Worm (Caenorhabditis elegans) whole organism, mixed stage, embryonic: ENCODE results near the gene C46C2.2.

Experiments used
- bed-3 ChIP-seq: fragments of 200-800 bp; sonication (Bioruptor generic); optimal IDR thresholded peaks from 3 replicates; lab custom pipeline; 2018; ENCODE audit warnings: mild to moderate bottlenecking, missing genetic modification characterization, moderate library complexity, missing compliant biosample characterization
- blmp-1 ChIP-seq: fragments of 150-350 bp; optimal IDR thresholded peaks from 2 replicates; lab custom pipeline; 2014; ENCODE audit warnings: missing biosample characterization, missing genetic modification characterization
- ceh-39 ChIP-seq: fragments of 150-350 bp; optimal IDR thresholded peaks from 2 replicates; lab custom pipeline; 2014; ENCODE audit warnings: missing biosample characterization, missing genetic modification characterization
- ceh-43 ChIP-seq: fragments of 200-800 bp; sonication (Bioruptor generic); optimal IDR thresholded peaks from 2 replicates; lab custom pipeline; 2018; ENCODE audit warnings: mild to moderate bottlenecking, missing genetic modification characterization, moderate library complexity, missing compliant biosample characterization
- ceh-83 ChIP-seq: fragments of 200-800 bp; sonication (Bioruptor generic); optimal IDR thresholded peaks from 2 replicates; lab custom pipeline; 2018; ENCODE audit warnings: mild to moderate bottlenecking, missing genetic modification characterization, missing compliant biosample characterization
- ces-1 ChIP-seq: fragments of 150-350 bp; optimal IDR thresholded peaks from 2 replicates; lab custom pipeline; 2014; ENCODE audit warnings: missing biosample characterization, missing genetic modification reagents, missing genetic modification characterization
- cnd-1 ChIP-seq: fragments of 200-800 bp; sonication (Bioruptor generic); optimal IDR thresholded peaks from 2 replicates; lab custom pipeline; 2018; ENCODE audit warnings: mild to moderate bottlenecking, missing genetic modification characterization, missing compliant biosample characterization
- drap-1 ChIP-seq: fragments of 200-800 bp; sonication (Bioruptor generic); optimal IDR thresholded peaks from 3 replicates; lab custom pipeline; 2018; ENCODE audit warnings: mild to moderate bottlenecking, missing genetic modification characterization, missing compliant biosample characterization
- elt-1 ChIP-seq: sonication (generic microtip); optimal IDR thresholded peaks from 2 replicates; lab custom pipeline; 2017; ENCODE audit warnings: missing genetic modification characterization, mild to moderate bottlenecking, missing compliant biosample characterization, antibody characterized with exemption, moderate library complexity, borderline replicate concordance; ENCODE audit not compliant: insufficient read depth
- elt-3 ChIP-seq: fragments of 150-350 bp; optimal IDR thresholded peaks from 2 replicates; lab custom pipeline; 2014; ENCODE audit warnings: missing biosample characterization, missing genetic modification characterization
- flh-1 ChIP-seq: fragments of 200-800 bp; sonication (Bioruptor generic); optimal IDR thresholded peaks from 2 replicates; lab custom pipeline; 2018; ENCODE audit warnings: mild to moderate bottlenecking, missing genetic modification characterization, moderate library complexity, missing compliant biosample characterization
- ham-2 ChIP-seq: fragments of 200-800 bp; sonication (Bioruptor generic); optimal IDR thresholded peaks from 2 replicates; lab custom pipeline; 2018; ENCODE audit warnings: mild to moderate bottlenecking, missing genetic modification characterization, missing compliant biosample characterization
- hlh-1 ChIP-seq: fragments of 150-350 bp; optimal IDR thresholded peaks from 2 replicates; lab custom pipeline; 2014; ENCODE audit warnings: missing biosample characterization, missing genetic modification reagents, missing genetic modification characterization
- lin-13 ChIP-seq: fragments of 150-350 bp; optimal IDR thresholded peaks from 2 replicates; lab custom pipeline; 2014; ENCODE audit warnings: missing biosample characterization, missing genetic modification characterization
- lin-32 ChIP-seq: fragments of 200-800 bp; sonication (Bioruptor generic); optimal IDR thresholded peaks from 2 replicates; lab custom pipeline; 2018; ENCODE audit warnings: mild to moderate bottlenecking, missing genetic modification characterization, missing compliant biosample characterization
- lsy-2 ChIP-seq: fragments of 150-350 bp; optimal IDR thresholded peaks from 2 replicates; lab custom pipeline; 2014; ENCODE audit warnings: missing biosample characterization, missing genetic modification characterization
- mab-5 ChIP-seq: fragments of 150-350 bp; optimal IDR thresholded peaks from 2 replicates; lab custom pipeline; 2014; ENCODE audit warnings: missing biosample characterization, missing genetic modification characterization
- mep-1 ChIP-seq: fragments of 150-350 bp; optimal IDR thresholded peaks from 2 replicates; lab custom pipeline; 2017; ENCODE audit warnings: missing biosample characterization, missing genetic modification reagents, missing genetic modification characterization, inconsistent platforms
- mls-2 ChIP-seq: sonication (generic microtip); optimal IDR thresholded peaks from 2 replicates; lab custom pipeline; 2016; ENCODE audit warnings: mild to moderate bottlenecking, missing genetic modification characterization, moderate library complexity, missing compliant biosample characterization
- nhr-12 ChIP-seq: fragments of 150-350 bp; optimal IDR thresholded peaks from 2 replicates; lab custom pipeline; 2014; ENCODE audit warnings: missing biosample characterization, missing genetic modification characterization
- nhr-2 ChIP-seq: fragments of 150-350 bp; optimal IDR thresholded peaks from 2 replicates; lab custom pipeline; 2014; ENCODE audit warnings: missing biosample characterization, missing genetic modification characterization
- nhr-237 ChIP-seq: fragments of 150-350 bp; optimal IDR thresholded peaks from 2 replicates; lab custom pipeline; 2014; ENCODE audit warnings: missing biosample characterization, missing genetic modification characterization
- nhr-28 ChIP-seq: fragments of 150-350 bp; optimal IDR thresholded peaks from 2 replicates; lab custom pipeline; 2014; ENCODE audit warnings: missing biosample characterization, missing genetic modification characterization
- nhr-76 ChIP-seq: sonication (generic microtip); optimal IDR thresholded peaks from 2 replicates; lab custom pipeline; 2017; ENCODE audit warnings: missing biosample characterization, missing genetic modification characterization
- pha-4 ChIP-seq: fragments of 150-350 bp; optimal IDR thresholded peaks from 2 replicates; lab custom pipeline; 2018; ENCODE audit warnings: missing biosample characterization, missing genetic modification reagents, missing genetic modification characterization
- sem-2 ChIP-seq: fragments of 200-800 bp; sonication (Bioruptor generic); optimal IDR thresholded peaks from 2 replicates; lab custom pipeline; 2018; ENCODE audit warnings: mild to moderate bottlenecking, missing genetic modification characterization, missing compliant biosample characterization
- snpc-4 ChIP-seq: fragments of 150-350 bp; optimal IDR thresholded peaks from 2 replicates; lab custom pipeline; 2014; ENCODE audit warnings: missing biosample characterization, missing genetic modification characterization
- sptf-1 ChIP-seq: sonication (generic microtip); optimal IDR thresholded peaks from 2 replicates; lab custom pipeline; 2017; ENCODE audit warnings: mild to moderate bottlenecking, missing genetic modification characterization, moderate library complexity, missing compliant biosample characterization
- tbx-8 ChIP-seq: fragments of 200-800 bp; sonication (Bioruptor generic); optimal IDR thresholded peaks from 2 replicates; lab custom pipeline; 2018; ENCODE audit warnings: mild to moderate bottlenecking, missing genetic modification characterization, moderate library complexity, missing compliant biosample characterization
- unc-120 ChIP-seq: sonication (generic microtip); optimal IDR thresholded peaks from 2 replicates; lab custom pipeline; 2017; ENCODE audit warnings: missing genetic modification characterization, missing compliant biosample characterization; ENCODE audit not compliant: poor library complexity, severe bottlenecking
- unc-39 ChIP-seq: fragments of 150-350 bp; optimal IDR thresholded peaks from 2 replicates; lab custom pipeline; 2014; ENCODE audit warnings: missing biosample characterization, missing genetic modification characterization
- unc-62 ChIP-seq: fragments of 150-350 bp; optimal IDR thresholded peaks from 2 replicates; lab custom pipeline; 2014; ENCODE audit warnings: missing biosample characterization, missing genetic modification reagents, missing genetic modification characterization
- zip-8 ChIP-seq: fragments of 150-350 bp; optimal IDR thresholded peaks from 2 replicates; lab custom pipeline; 2014; ENCODE audit warnings: missing biosample characterization, missing genetic modification characterization
- ztf-11 ChIP-seq: fragments of 150-350 bp; optimal IDR thresholded peaks from 2 replicates; lab custom pipeline; 2014; ENCODE audit warnings: missing biosample characterization, missing genetic modification characterization

C46C2.2 gene

DNA sequence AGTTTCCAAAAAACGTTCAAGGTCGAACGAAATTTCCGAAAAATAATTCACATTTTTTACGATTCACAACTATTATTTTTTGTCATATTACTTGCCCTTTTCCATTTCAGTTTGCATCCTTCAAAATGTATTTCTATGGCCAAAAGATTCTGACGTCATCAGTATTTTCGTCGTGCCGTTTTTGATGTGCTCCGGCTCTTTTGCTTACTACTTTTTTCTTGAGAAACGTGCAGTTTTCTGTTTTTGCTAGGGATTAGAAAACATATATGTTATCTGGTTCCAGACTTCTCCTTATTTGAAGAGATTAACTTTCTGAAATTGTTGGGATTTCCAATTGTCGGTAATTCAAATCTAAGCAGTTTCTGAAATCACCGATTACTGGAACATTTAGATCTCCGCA lies 1.7 kb upstream of the C46C2.2 start:
- TF ChIP-seq nhr-237 (tag; lab: Kevin White, UChicago), result no peak
- TF ChIP-seq ces-1 (GFP tag; lab: Kevin White, UChicago), result no peak
- TF ChIP-seq hlh-1, result no peak
- no peak for TF ChIP-seq nhr-28 (tag; lab: Kevin White, UChicago)
- no peak for TF ChIP-seq nhr-2
- TF ChIP-seq elt-3 (tag; lab: Kevin White, UChicago), result no peak
- no peak for TF ChIP-seq zip-8
- no peak for TF ChIP-seq blmp-1
- no peak for TF ChIP-seq lin-32
- no peak for TF ChIP-seq mep-1
- no peak for TF ChIP-seq ceh-39 (tag; lab: Kevin White, UChicago)
- no peak for TF ChIP-seq tbx-8 (GFP tag; lab: Kevin White, UChicago)
- no peak for TF ChIP-seq ceh-83
- TF ChIP-seq ztf-11 (tag; lab: Kevin White, UChicago), result no peak
- no peak for TF ChIP-seq mab-5 (tag; lab: Kevin White, UChicago)
- TF ChIP-seq bed-3 (GFP tag; lab: Kevin White, UChicago), result no peak

DNA sequence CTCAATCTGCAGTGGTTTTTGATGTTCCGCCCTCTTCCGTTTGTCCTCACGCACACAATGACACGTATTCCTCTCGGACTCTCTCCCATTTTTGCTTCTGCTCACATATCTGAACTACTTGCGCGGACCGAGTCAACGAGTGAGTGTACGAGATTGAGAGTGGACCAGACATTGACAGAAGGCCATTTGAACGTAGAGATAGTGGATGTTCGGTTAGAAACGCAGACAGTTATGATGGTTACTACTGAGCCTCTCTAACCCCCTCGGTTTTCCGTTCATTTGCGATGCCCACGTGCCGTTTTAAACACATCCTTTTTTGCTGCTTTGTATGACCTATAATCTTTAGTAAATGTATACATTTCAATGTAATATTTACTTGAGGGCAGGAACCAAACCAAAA lies 1.1 kb upstream of the C46C2.2 start:
- TF ChIP-seq mep-1, result peak; percentile 49
- TF ChIP-seq nhr-12 (tag; lab: Kevin White, UChicago), result no peak
- TF ChIP-seq ceh-43 (GFP tag; lab: Kevin White, UChicago), result no peak
- TF ChIP-seq unc-39 (tag; lab: Kevin White, UChicago), result no peak
- no peak for TF ChIP-seq bed-3 (GFP tag; lab: Kevin White, UChicago)
- no peak for TF ChIP-seq ceh-39 (tag; lab: Kevin White, UChicago)
- no peak for TF ChIP-seq nhr-76 (tag; lab: Kevin White, UChicago)
- TF ChIP-seq flh-1 (GFP tag; lab: Kevin White, UChicago), result no peak
- TF ChIP-seq ceh-83, result no peak
- peak; percentile 9 for TF ChIP-seq sptf-1
- TF ChIP-seq cnd-1 (tag; lab: Kevin White, UChicago), result no peak
- no peak for TF ChIP-seq lin-32
- no peak for TF ChIP-seq tbx-8 (GFP tag; lab: Kevin White, UChicago)
- no peak for TF ChIP-seq elt-3 (tag; lab: Kevin White, UChicago)
- no peak for TF ChIP-seq zip-8
- peak; percentile 41 for TF ChIP-seq hlh-1
- TF ChIP-seq ztf-11 (tag; lab: Kevin White, UChicago), result no peak
- peak; percentile 27 for TF ChIP-seq unc-120 (tag; lab: Kevin White, UChicago)
- no peak for TF ChIP-seq unc-62
- no peak for TF ChIP-seq nhr-237 (tag; lab: Kevin White, UChicago)
- no peak for TF ChIP-seq lin-13 (tag; lab: Kevin White, UChicago)
- no peak for TF ChIP-seq mab-5 (tag; lab: Kevin White, UChicago)
- TF ChIP-seq ces-1 (GFP tag; lab: Kevin White, UChicago), result peak; percentile 52
- no peak for TF ChIP-seq elt-1 (tag; lab: Kevin White, UChicago)
- TF ChIP-seq sem-2 (GFP tag; lab: Kevin White, UChicago), result no peak

DNA sequence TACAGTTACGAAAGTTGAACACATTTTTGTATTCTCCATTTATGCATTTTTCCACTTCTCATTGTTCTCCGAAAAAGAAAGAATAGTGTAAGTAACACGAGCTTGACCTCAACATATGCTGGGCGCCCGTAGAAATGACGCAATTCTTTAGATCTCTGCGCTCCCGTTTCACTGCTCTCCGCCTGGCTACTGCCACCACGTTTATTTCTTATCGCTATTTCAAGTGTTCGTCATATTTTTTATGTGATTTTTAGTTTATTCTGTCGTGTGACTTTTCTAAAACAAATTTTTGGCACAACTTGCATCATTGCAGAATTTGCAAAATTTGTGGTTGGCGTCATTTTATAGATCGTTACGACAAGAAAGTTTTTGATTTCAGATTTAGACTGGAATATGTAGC lies 570 bp upstream of the C46C2.2 start:
- TF ChIP-seq ham-2 (GFP tag; lab: Kevin White, UChicago) (no peak), tbx-8 (GFP tag; lab: Kevin White, UChicago) (no peak), drap-1 (GFP tag; lab: Kevin White, UChicago) (no peak), pha-4 (tag; lab: Kevin White, UChicago) (no peak), mep-1 (no peak), lsy-2 (tag; lab: Kevin White, UChicago) (no peak), lin-32 (no peak), bed-3 (GFP tag; lab: Kevin White, UChicago) (no peak), mls-2 (tag; lab: Kevin White, UChicago) (no peak), lin-13 (tag; lab: Kevin White, UChicago) (no peak), ces-1 (GFP tag; lab: Kevin White, UChicago) (no peak), snpc-4 (tag; lab: Kevin White, UChicago) (no peak), cnd-1 (tag; lab: Kevin White, UChicago) (no peak), unc-39 (tag; lab: Kevin White, UChicago) (no peak), unc-62 (no peak), unc-120 (tag; lab: Kevin White, UChicago) (no peak), elt-1 (tag; lab: Kevin White, UChicago) (no peak), elt-3 (tag; lab: Kevin White, UChicago) (no peak)
